Fruit fly (Drosophila melanogaster) Kc167 (cell line): Measurements from ENCODE around the gene CG10254.

Experiments
- Myc ChIP-seq: fragments of >200 bp; optimal IDR thresholded peaks from 2 replicates; lab custom pipeline; 2017; ENCODE audit warnings: missing external identifiers
- Sin3A ChIP-seq: fragments of >200 bp; optimal IDR thresholded peaks from 2 replicates; lab custom pipeline; 2018; ENCODE audit warnings: missing external identifiers
- h ChIP-seq: fragments of >200 bp; optimal IDR thresholded peaks from 3 replicates; lab custom pipeline; 2018; ENCODE audit warnings: missing external identifiers
- insv ChIP-seq: fragments of >200 bp; optimal IDR thresholded peaks from 3 replicates; lab custom pipeline; 2018; ENCODE audit warnings: missing external identifiers
- psq ChIP-seq: fragments of >200 bp; optimal IDR thresholded peaks from 2 replicates; lab custom pipeline; 2017; ENCODE audit warnings: missing external identifiers
- ttk ChIP-seq: sonication (Bioruptor generic); optimal IDR thresholded peaks from 2 replicates; lab custom pipeline; 2017; ENCODE audit warnings: missing external identifiers

CG10254 gene

DNA sequence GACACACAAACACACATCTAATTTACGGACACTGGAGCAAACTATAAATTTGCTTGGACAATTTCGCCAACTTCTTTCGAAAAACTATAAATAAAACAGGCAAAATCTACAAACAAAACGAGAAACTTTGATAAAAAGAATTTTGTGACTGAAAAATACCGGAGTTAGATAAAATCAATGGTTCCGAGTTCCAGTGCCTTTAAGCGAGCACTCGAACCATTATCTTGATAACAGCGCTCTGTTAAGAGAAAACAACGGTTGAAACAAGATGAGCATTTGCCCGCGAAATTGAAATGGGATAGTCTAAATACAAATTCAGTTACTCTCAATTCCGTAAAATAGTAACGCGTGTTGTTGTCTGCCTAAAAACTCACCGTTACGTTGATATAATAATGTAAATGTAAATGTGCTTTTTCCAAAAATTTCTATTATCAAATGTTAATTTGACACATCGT is at the start of gene CG10254:
Gene CG10254 (minus strand): TSS at position 405 of the 455 bp plus-strand sequence.
- TF ChIP-seq Sin3A (lab: Kevin White, UChicago) (no peak), Myc (no peak), psq (lab: Kevin White, UChicago) (no peak), h (lab: Kevin White, UChicago) (no peak), ttk (lab: Kevin White, UChicago) (no peak), insv (no peak)

DNA sequence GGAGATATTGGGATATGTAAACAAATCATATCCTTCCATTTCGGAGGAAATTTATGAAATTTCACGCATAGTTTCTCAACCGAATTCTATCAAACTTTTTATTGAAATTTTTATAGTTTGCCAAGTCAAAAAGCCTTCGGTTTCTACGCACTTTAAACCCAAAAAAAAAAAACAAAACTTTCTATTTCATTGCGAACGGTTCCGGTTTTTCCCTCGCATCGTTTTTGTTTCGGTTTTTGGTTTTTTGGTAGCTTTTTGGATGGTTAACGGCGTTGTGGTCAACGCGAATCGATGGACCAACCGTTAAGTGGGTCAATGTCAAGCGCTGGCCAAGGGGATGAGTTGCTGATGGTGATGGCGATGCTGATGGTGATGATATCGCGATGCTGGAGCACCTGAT is 46.2 kb upstream of the CG10254 start:
- TF ChIP-seq psq (lab: Kevin White, UChicago), result no peak
- no peak for TF ChIP-seq ttk (lab: Kevin White, UChicago)
- TF ChIP-seq insv, result no peak
- no peak for TF ChIP-seq h (lab: Kevin White, UChicago)
- TF ChIP-seq Sin3A (lab: Kevin White, UChicago), result no peak
- no peak for TF ChIP-seq Myc

DNA sequence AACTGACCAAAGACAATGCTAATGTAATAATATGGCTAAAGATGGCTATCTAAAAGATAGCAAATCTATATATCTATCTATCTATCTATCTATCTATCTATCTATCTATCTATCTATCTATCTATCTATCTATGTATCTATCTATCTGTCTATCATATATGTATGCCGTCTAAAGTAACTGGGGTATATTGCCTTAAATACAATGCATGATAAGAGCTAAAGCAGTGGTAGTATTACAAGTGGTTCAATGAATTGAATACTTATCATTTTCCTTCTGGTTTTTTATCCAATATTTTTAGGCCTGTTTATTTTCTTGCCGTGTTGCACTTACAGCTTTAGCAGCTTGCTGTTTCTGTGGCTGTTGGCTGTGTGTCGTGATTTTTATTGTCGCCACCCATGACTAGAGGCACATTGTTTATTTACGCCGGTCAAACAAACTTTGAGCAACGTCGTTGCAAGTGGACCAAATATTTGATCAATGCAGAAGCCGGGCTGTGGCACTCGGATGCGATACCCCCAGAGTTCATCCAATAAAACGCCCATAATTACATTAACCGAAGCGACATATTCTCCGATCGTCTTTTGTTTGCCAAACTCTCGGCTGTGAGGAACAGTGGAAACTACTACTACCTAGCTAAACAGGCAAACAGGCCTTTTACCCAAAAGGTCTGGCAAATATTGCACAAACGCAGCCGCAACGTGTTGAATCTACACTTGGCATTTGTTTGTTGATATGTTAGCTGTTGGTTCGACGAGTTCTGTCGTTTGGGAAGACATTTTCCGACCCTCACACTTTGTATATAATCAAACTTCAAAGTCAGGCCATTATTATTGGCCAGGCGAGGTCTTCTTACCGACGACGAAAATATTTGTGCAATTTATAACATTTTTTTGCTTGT is 43.1 kb upstream of the CG10254 start:
- TF ChIP-seq h (lab: Kevin White, UChicago), result no peak
- TF ChIP-seq Sin3A (lab: Kevin White, UChicago), result no peak
- TF ChIP-seq insv, result no peak
- no peak for TF ChIP-seq Myc
- TF ChIP-seq ttk (lab: Kevin White, UChicago), result no peak
- TF ChIP-seq psq (lab: Kevin White, UChicago), result no peak

DNA sequence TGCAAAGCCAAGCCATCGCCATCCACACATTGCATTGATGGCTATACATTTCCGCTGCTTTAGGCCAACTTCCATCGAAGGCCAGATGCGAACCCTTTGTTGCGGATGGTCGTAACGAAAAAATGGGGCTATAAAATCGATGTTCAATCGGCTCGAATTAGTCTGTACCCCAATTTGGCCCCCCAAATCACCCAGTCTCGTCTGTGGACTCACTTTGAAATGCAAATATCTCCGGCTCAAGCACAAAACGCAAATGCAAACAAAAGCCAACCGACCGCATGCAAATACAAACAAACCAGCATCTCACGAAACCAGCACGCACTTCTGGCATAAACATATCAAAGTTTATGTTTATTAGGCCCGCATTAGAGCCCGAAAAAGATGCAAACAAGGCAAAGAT is 41.6 kb upstream of the CG10254 start:
- TF ChIP-seq psq (lab: Kevin White, UChicago), result no peak
- TF ChIP-seq Myc, result no peak
- TF ChIP-seq Sin3A (lab: Kevin White, UChicago), result no peak
- TF ChIP-seq ttk (lab: Kevin White, UChicago), result no peak
- TF ChIP-seq insv, result no peak
- no peak for TF ChIP-seq h (lab: Kevin White, UChicago)

DNA sequence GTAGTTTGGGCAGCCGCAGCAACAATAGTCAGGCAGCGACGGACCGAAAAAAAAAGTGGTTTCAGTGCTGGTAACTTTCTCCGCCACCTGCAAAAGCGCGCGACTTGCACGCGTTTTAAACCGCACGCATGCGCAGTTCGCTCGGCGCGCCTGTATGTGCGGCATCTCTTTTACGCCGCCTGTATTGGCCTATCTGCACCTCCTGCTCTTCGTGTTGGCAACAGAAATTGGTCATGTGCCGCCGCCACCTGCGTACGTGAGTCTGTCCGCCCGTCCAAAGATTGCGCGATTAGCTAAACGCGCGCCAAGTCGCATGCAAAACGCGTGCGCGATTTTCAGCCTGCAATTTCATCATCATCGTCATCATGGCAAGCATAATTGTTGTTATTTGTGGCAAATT is 40.9 kb upstream of the CG10254 start:
- TF ChIP-seq h (lab: Kevin White, UChicago) (no peak), Myc (no peak), insv (no peak), Sin3A (lab: Kevin White, UChicago) (no peak), ttk (lab: Kevin White, UChicago) (no peak), psq (lab: Kevin White, UChicago) (no peak)

DNA sequence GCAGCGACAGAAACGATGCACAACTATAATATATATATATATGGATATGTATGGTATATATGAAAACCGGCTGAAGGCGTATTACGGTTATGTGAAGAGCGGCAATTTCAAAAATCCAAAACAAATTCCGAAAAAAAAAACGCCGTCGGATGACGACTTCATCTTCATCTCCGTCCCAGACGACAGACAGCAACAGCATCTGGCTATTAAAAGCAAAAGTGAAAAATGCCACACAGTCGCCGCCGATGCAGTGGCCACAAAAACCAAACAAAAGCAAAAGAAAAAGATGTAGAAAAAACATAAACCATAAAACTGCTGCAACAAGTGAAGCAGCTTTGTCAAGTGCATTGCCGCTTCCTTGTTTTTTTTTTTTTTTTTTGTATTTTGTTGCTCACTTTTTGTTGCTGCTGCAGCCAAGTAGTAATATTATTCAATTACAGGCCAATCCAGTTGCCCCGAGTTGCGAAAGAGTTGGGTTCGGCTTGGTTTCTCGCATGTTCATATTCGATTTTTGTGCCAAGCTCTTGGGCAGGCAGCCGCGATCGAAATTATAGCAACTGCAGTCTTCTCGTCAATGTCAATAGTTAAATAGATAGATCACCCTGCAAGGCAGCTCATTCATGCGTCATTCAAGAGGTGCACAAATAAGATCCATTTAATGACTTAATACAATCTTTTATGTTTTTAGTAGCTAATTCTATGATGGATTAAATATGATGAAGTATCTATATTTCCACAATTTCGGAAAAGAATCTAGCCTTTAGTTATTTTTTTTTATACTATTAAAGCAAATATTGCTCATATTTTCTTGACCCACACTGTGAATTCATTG is 40.0 kb upstream of the CG10254 start:
- no peak for TF ChIP-seq Myc
- no peak for TF ChIP-seq insv
- no peak for TF ChIP-seq ttk (lab: Kevin White, UChicago)
- no peak for TF ChIP-seq h (lab: Kevin White, UChicago)
- TF ChIP-seq Sin3A (lab: Kevin White, UChicago), result no peak
- no peak for TF ChIP-seq psq (lab: Kevin White, UChicago)

DNA sequence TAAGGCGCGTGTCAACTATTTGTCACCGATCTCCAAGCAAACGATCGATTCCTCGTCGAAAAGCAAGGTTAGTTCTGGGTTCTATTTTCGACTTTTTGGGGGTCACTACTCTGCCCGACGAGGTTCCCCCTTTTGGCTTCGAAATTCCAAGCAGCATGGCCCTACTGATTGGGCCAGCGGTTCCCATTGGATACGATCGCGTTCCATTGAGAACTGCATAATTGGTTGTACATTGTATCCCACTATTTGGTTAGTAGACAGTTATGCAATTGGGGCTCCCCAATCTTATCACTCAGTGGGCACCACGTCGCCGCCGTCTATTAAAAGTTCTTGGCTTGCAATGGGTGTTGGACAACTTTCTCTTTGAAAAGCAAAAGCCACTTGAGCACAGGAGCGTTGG is 39.0 kb upstream of the CG10254 start:
- TF ChIP-seq ttk (lab: Kevin White, UChicago), result no peak
- TF ChIP-seq Sin3A (lab: Kevin White, UChicago), result no peak
- TF ChIP-seq h (lab: Kevin White, UChicago), result no peak
- TF ChIP-seq psq (lab: Kevin White, UChicago), result no peak
- TF ChIP-seq Myc, result no peak
- no peak for TF ChIP-seq insv

DNA sequence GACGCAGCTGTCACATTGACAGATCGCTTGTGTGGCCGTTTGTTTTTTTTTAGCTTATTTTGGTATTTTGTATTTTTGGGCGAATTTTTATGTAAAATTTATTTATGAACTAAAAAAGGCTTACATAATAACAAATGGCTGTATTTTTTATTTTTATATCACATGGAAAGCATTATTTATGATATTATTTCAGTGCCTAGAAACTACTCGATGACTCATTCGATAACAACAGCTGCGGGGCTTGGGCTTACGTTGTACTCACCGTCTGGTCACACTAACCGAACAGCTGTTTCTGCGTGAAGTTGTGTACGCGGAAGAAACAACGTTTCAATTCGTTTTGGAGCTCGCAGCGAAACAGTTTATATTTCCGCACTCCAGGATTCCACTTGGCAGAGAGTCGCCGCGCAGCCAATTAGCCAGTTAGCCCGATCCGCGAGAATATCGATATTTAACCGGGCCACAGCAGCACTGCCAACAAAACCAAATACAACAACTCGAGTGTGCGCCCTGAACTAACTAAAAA is 38.3 kb upstream of the CG10254 start, which contains the start of the genes Hmgcr and Rpn9:
Gene Hmgcr (plus strand): TSS at position 335 of the 523 bp plus-strand sequence.
Gene Rpn9 (minus strand): TSS at position 473 of the 523 bp plus-strand sequence.
- TF ChIP-seq psq (lab: Kevin White, UChicago) (peak; percentile 83), ttk (lab: Kevin White, UChicago) (no peak)

DNA sequence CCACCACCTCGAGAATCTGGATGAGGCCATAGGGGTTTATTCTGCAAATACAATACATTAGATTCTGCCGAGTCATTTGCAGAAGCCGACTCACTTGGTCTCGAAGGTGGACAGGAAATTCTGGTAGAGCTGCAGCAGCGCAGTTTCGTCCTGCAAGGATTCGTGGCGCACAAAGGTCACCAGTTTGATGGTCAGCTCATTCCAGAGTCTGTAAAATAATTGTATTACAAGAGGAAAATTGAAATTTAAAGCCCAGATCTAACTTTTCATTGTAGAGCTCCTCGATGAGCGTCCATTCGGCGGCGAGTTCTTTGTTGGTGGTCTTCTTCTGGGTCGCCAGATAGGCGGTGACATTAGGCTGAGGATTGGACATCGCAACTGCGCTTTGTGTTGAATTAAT is 37.8 kb upstream of the CG10254 start:
- TF ChIP-seq insv (no peak), ttk (lab: Kevin White, UChicago) (no peak), h (lab: Kevin White, UChicago) (no peak), Sin3A (lab: Kevin White, UChicago) (no peak), psq (lab: Kevin White, UChicago) (no peak)

DNA sequence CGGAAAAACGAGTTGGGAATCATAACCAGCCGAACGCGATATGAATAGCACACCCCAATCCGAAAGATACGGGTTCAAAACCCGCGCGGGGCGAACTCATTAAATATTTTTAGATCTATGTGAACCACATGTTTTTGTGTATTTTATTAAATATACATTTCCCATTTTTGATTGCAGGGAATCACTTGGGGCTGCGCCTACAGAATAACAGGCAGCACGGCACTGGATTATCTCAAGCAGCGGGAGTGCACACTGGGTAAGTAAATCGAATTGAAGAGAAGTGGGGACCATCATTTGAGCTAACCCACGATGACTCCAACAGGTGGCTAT is 35.7 kb upstream of the CG10254 start:
- TF ChIP-seq insv (no peak), psq (lab: Kevin White, UChicago) (no peak), Sin3A (lab: Kevin White, UChicago) (no peak), ttk (lab: Kevin White, UChicago) (no peak), Myc (no peak), h (lab: Kevin White, UChicago) (no peak)

DNA sequence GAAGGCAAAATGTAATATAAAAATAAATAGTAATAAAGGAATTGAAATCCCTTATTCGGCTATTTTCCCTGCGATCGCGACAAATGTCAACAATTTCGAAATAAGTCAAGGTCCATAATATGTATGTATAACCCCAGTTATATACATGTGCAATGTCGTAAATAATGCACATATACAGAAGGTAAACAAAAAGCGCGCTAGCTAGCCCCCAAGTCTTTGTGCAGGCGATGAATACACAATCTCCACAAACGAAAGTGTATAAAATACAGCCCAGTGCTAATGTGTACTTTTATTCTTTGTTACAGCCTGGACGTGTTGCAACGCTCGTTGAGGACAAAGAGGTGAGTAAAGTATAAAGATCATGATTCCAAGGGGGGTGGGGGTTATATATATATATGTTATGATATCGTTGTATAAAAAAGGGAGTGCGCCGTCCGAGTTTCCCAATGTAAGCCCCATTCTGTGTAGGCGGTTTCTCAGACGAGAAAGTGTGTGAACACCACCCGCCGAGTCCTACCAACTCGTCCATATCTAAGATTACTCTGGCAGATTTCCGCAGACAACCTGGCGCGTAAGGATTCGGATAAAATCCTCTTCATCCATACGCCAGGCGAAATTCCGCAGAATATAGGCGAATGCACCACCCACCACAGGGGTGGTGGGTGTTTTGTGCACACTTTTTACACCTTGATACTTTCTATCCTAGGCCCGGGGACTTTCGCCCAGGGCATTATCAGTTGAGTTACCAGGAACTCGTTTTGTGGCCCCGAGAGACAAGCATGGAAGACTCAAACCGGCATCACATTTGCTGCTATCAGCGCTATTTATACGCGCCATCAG is 35.1 kb upstream of the CG10254 start:
- no peak for TF ChIP-seq insv
- no peak for TF ChIP-seq Sin3A (lab: Kevin White, UChicago)
- TF ChIP-seq h (lab: Kevin White, UChicago), result no peak
